Fruit fly (Drosophila melanogaster) whole organism, prepupa: Measurements from ENCODE around the gene CG10802.

Experiments used
- CG11294 ChIP-seq: fragments of 200-800 bp; sonication (Bioruptor generic); IDR thresholded peaks from 2 replicates; pipeline ENCODE4 v1.3.6; 2022; ENCODE audit warnings: missing biosample characterization, missing genetic modification characterization
- CG11762 ChIP-seq: fragments of 200-800 bp; sonication (Bioruptor generic); optimal IDR thresholded peaks from 3 replicates; lab custom pipeline; 2016; ENCODE audit warnings: missing biosample characterization, missing genetic modification characterization; ENCODE audit not compliant: insufficient read depth
- CG34406 ChIP-seq: fragments of 200-800 bp; sonication (Bioruptor generic); optimal IDR thresholded peaks from 3 replicates; lab custom pipeline; 2016; ENCODE audit warnings: missing biosample characterization, missing genetic modification characterization
- CG4318 ChIP-seq: fragments of 200-800 bp; sonication (Bioruptor generic); optimal IDR thresholded peaks from 3 replicates; lab custom pipeline; 2017; ENCODE audit warnings: missing biosample characterization, mild to moderate bottlenecking, missing genetic modification characterization
- CG6808 ChIP-seq: fragments of 200-800 bp; sonication (Bioruptor generic); optimal IDR thresholded peaks from 3 replicates; lab custom pipeline; 2017; ENCODE audit warnings: missing biosample characterization, missing genetic modification characterization, mild to moderate bottlenecking, moderate library complexity, missing genetic modification reagents
- Eip93F ChIP-seq: fragments of 200-800 bp; sonication (Bioruptor generic); optimal IDR thresholded peaks from 2 replicates; lab custom pipeline; 2016; ENCODE audit warnings: missing biosample characterization, mild to moderate bottlenecking, missing genetic modification characterization
- acj6 ChIP-seq: fragments of 200-800 bp; sonication (Bioruptor generic); optimal IDR thresholded peaks from 3 replicates; lab custom pipeline; 2016; ENCODE audit warnings: missing biosample characterization, missing genetic modification characterization
- fkh ChIP-seq: fragments of 200-800 bp; sonication (Bioruptor generic); optimal IDR thresholded peaks from 3 replicates; lab custom pipeline; 2017; ENCODE audit warnings: missing biosample characterization, mild to moderate bottlenecking, missing genetic modification characterization, moderate library complexity
- svp ChIP-seq: fragments of 200-800 bp; sonication (Bioruptor generic); peaks from one replicate; lab custom pipeline; 2016; ENCODE audit warnings: missing biosample characterization, missing genetic modification characterization
- topi ChIP-seq: fragments of 200-800 bp; sonication (Bioruptor generic); optimal IDR thresholded peaks from 3 replicates; lab custom pipeline; 2016; ENCODE audit warnings: missing biosample characterization, missing genetic modification characterization

dm6 chrX:3514016-3514415, 31.3 kb downstream of the CG10802 start, which contains the start of gene CG13021:
- TF ChIP-seq CG11294 (GFP tag; lab: Robert Waterston, UW) = no peak
- TF ChIP-seq fkh (GFP tag; lab: Kevin White, UChicago) = no peak
- no peak for TF ChIP-seq CG6808 (GFP tag; lab: Kevin White, UChicago)
- TF ChIP-seq Eip93F (GFP tag; lab: Kevin White, UChicago) = no peak
- no peak for TF ChIP-seq CG34406 (GFP tag; lab: Kevin White, UChicago)
- no peak for TF ChIP-seq svp
- no peak for TF ChIP-seq topi (GFP tag; lab: Kevin White, UChicago)
- TF ChIP-seq CG11762 = no peak
- no peak for TF ChIP-seq acj6
- no peak for TF ChIP-seq CG4318 (GFP tag; lab: Kevin White, UChicago)
